Worm (Caenorhabditis elegans) whole organism, L2 larva: Measurements from ENCODE around the gene Y37A1B.4.
A peak's percentile ranks its signal among the peaks of the same experiment; 100 is the strongest.

Experiments used
- C34F6.9 ChIP-seq: fragments of 150-350 bp; optimal IDR thresholded peaks from 2 replicates; lab custom pipeline; 2014; ENCODE audit warnings: missing biosample characterization, missing genetic modification characterization
- F13H6.1 ChIP-seq: sonication (generic microtip); optimal IDR thresholded peaks from 2 replicates; lab custom pipeline; 2016; ENCODE audit warnings: missing genetic modification characterization, missing compliant biosample characterization
- R02D3.7 ChIP-seq: fragments of 150-350 bp; optimal IDR thresholded peaks from 2 replicates; lab custom pipeline; 2014; ENCODE audit warnings: missing biosample characterization, missing genetic modification characterization
- Y55F3AM.14 ChIP-seq: fragments of 200-800 bp; sonication (Bioruptor generic); optimal IDR thresholded peaks from 2 replicates; lab custom pipeline; 2018; ENCODE audit warnings: mild to moderate bottlenecking, missing genetic modification characterization, missing compliant biosample characterization
- ZK546.5 ChIP-seq: sonication (generic microtip); optimal IDR thresholded peaks from 2 replicates; lab custom pipeline; 2017; ENCODE audit warnings: missing biosample characterization, missing genetic modification characterization
- aly-2 ChIP-seq: fragments of 150-350 bp; optimal IDR thresholded peaks from 2 replicates; lab custom pipeline; 2014; ENCODE audit warnings: missing biosample characterization, missing genetic modification characterization
- blmp-1 ChIP-seq: sonication (generic microtip); optimal IDR thresholded peaks from 2 replicates; lab custom pipeline; 2017; ENCODE audit warnings: missing genetic modification characterization, mild to moderate bottlenecking, missing compliant biosample characterization, antibody characterized with exemption, moderate library complexity; ENCODE audit not compliant: insufficient read depth
- ceh-16 ChIP-seq: fragments of 150-350 bp; optimal IDR thresholded peaks from 2 replicates; lab custom pipeline; 2014; ENCODE audit warnings: missing biosample characterization, missing genetic modification characterization
- dmd-4 ChIP-seq: sonication (generic microtip); optimal IDR thresholded peaks from 2 replicates; lab custom pipeline; 2017; ENCODE audit warnings: missing biosample characterization, missing genetic modification characterization
- egl-27 ChIP-seq: sonication (generic microtip); optimal IDR thresholded peaks from 3 replicates; lab custom pipeline; 2017; ENCODE audit warnings: missing biosample characterization, missing genetic modification reagents, missing genetic modification characterization
- elt-1 ChIP-seq: fragments of 150-350 bp; optimal IDR thresholded peaks from 2 replicates; lab custom pipeline; 2014; ENCODE audit warnings: missing biosample characterization, missing genetic modification characterization
- fos-1 ChIP-seq: fragments of 150-350 bp; optimal IDR thresholded peaks from 2 replicates; lab custom pipeline; 2014; ENCODE audit warnings: missing biosample characterization, missing genetic modification characterization
- gmeb-1 ChIP-seq: fragments of 150-350 bp; optimal IDR thresholded peaks from 2 replicates; lab custom pipeline; 2014; ENCODE audit warnings: missing biosample characterization, missing genetic modification characterization
- lin-11 ChIP-seq: fragments of 150-350 bp; sonication (generic microtip); optimal IDR thresholded peaks from 2 replicates; lab custom pipeline; 2014; ENCODE audit warnings: missing biosample characterization, missing genetic modification characterization, inconsistent platforms, mixed read lengths
- lin-13 ChIP-seq: fragments of 150-350 bp; optimal IDR thresholded peaks from 2 replicates; lab custom pipeline; 2014; ENCODE audit warnings: missing biosample characterization, missing genetic modification reagents, missing genetic modification characterization
- lsy-2 ChIP-seq, 2 experiments: fragments of 150-350 bp in 1 of 2; sonication (generic microtip) in 1 of 2; optimal IDR thresholded peaks; 2 replicates each; lab custom pipeline; 2014 to 2017; ENCODE audit warnings: missing biosample characterization in 2 of 2, missing genetic modification characterization in 2 of 2
- mab-5 ChIP-seq: fragments of 150-350 bp; optimal IDR thresholded peaks from 2 replicates; lab custom pipeline; 2014; ENCODE audit warnings: missing biosample characterization, missing genetic modification characterization
- mbf-1 ChIP-seq: sonication (generic microtip); optimal IDR thresholded peaks from 2 replicates; lab custom pipeline; 2017; ENCODE audit warnings: missing biosample characterization, missing genetic modification characterization
- mdl-1 ChIP-seq, 2 experiments: fragments of 150-350 bp in 1 of 2; sonication (generic microtip) in 1 of 2; optimal IDR thresholded peaks; 2 replicates each; lab custom pipeline; 2017; ENCODE audit warnings: missing biosample characterization in 2 of 2, missing genetic modification characterization in 2 of 2
- nhr-10 ChIP-seq: sonication (generic microtip); optimal IDR thresholded peaks from 2 replicates; lab custom pipeline; 2017; ENCODE audit warnings: missing biosample characterization, missing genetic modification characterization
- nhr-11 ChIP-seq: fragments of 150-350 bp; optimal IDR thresholded peaks from 2 replicates; lab custom pipeline; 2014; ENCODE audit warnings: missing biosample characterization, missing genetic modification characterization
- nhr-12 ChIP-seq: fragments of 150-350 bp; optimal IDR thresholded peaks from 2 replicates; lab custom pipeline; 2014; ENCODE audit warnings: missing biosample characterization, missing genetic modification characterization
- nhr-21 ChIP-seq: fragments of 150-350 bp; optimal IDR thresholded peaks from 2 replicates; lab custom pipeline; 2014; ENCODE audit warnings: missing biosample characterization, missing genetic modification characterization
- nhr-237 ChIP-seq: fragments of 150-350 bp; optimal IDR thresholded peaks from 2 replicates; lab custom pipeline; 2014; ENCODE audit warnings: missing biosample characterization, missing genetic modification characterization
- nhr-25 ChIP-seq: fragments of 150-350 bp; sonication (generic microtip); optimal IDR thresholded peaks from 3 replicates; lab custom pipeline; 2014; ENCODE audit warnings: missing biosample characterization, missing genetic modification characterization
- nhr-6 ChIP-seq: fragments of 150-350 bp; optimal IDR thresholded peaks from 2 replicates; lab custom pipeline; 2014; ENCODE audit warnings: missing biosample characterization, missing genetic modification characterization
- nhr-77 ChIP-seq: fragments of 150-350 bp; optimal IDR thresholded peaks from 2 replicates; lab custom pipeline; 2014; ENCODE audit warnings: missing biosample characterization, missing genetic modification characterization
- peb-1 ChIP-seq: fragments of 150-350 bp; optimal IDR thresholded peaks from 2 replicates; lab custom pipeline; 2014; ENCODE audit warnings: missing biosample characterization, missing genetic modification characterization
- sma-3 ChIP-seq: sonication (generic microtip); optimal IDR thresholded peaks from 2 replicates; lab custom pipeline; 2016; ENCODE audit warnings: missing genetic modification reagents, missing genetic modification characterization, missing compliant biosample characterization
- sma-9 ChIP-seq, 2 experiments: fragments of 150-350 bp in 1 of 2; sonication (generic microtip) in 1 of 2; optimal IDR thresholded peaks; 2 replicates each; lab custom pipeline; 2014 to 2016; ENCODE audit warnings: missing genetic modification characterization in 2 of 2, mild to moderate bottlenecking in 1 of 2, missing biosample characterization in 1 of 2, missing compliant biosample characterization in 1 of 2, missing genetic modification reagents in 1 of 2, moderate library complexity in 1 of 2
- unc-39 ChIP-seq: fragments of 150-350 bp; optimal IDR thresholded peaks from 2 replicates; lab custom pipeline; 2014; ENCODE audit warnings: missing biosample characterization, missing genetic modification characterization
- unc-55 ChIP-seq: fragments of 150-350 bp; sonication (generic microtip); optimal IDR thresholded peaks from 3 replicates; lab custom pipeline; 2014; ENCODE audit warnings: missing biosample characterization, missing genetic modification reagents, missing genetic modification characterization
- unc-62 ChIP-seq: fragments of 150-350 bp; optimal IDR thresholded peaks from 2 replicates; lab custom pipeline; 2014; ENCODE audit warnings: missing biosample characterization, missing genetic modification reagents, missing genetic modification characterization
- zag-1 ChIP-seq: fragments of 150-350 bp; optimal IDR thresholded peaks from 2 replicates; lab custom pipeline; 2014; ENCODE audit warnings: missing biosample characterization, missing genetic modification characterization
- ztf-1 ChIP-seq: fragments of 200-800 bp; sonication (Bioruptor generic); conservative IDR thresholded peaks from 2 replicates; pipeline ENCODE4 v1.3.6; 2022; ENCODE audit warnings: missing genetic modification characterization, missing compliant biosample characterization
- ztf-11 ChIP-seq: sonication (generic microtip); optimal IDR thresholded peaks from 2 replicates; lab custom pipeline; 2017; ENCODE audit warnings: missing biosample characterization, missing genetic modification characterization

Gene Y37A1B.4

DNA sequence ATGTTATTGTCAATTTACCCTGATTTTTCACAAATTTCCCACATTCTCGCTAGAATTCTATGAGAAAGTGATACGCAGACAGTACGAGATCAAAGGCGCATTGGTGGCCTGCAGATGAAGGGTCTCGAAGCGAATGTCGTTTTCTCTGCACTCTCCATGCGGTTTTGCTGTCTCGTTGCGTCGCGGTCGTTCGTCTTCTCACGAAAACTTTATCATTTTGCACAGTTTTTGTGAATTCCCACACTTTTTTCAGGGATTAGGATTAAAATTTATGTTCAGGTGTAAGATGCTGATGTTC is 10.4 kb upstream of the Y37A1B.4 start (continued):
- TF ChIP-seq R02D3.7 (tag; lab: Kevin White, UChicago) (peak; percentile 33), nhr-6 (no peak), mbf-1 (tag; lab: Kevin White, UChicago) (no peak), ZK546.5 (tag; lab: Kevin White, UChicago) (peak; percentile 49), nhr-77 (tag; lab: Kevin White, UChicago) (no peak), Y55F3AM.14 (GFP tag; lab: Kevin White, UChicago) (no peak), unc-62 (no peak), nhr-11 (tag; lab: Kevin White, UChicago) (no peak), elt-1 (tag; lab: Kevin White, UChicago) (no peak), nhr-25 (tag; lab: Kevin White, UChicago) (peak; percentile 84), mab-5 (tag; lab: Kevin White, UChicago) (peak; percentile 80), unc-39 (tag; lab: Kevin White, UChicago) (no peak), lin-13 (GFP tag; lab: Kevin White, UChicago) (peak; percentile 91), nhr-10 (tag; lab: Kevin White, UChicago) (no peak), ztf-1 (GFP tag; lab: Robert Waterston, UW) (no peak), sma-3 (peak; percentile 62)

ce11 chrIV:14070185-14070991 is 9.9 kb upstream of the Y37A1B.4 start:
- TF ChIP-seq blmp-1 (tag; lab: Kevin White, UChicago) (no peak), C34F6.9 (tag; lab: Kevin White, UChicago) (peak; percentile 42), nhr-12 (tag; lab: Kevin White, UChicago) (no peak), lin-13 (GFP tag; lab: Kevin White, UChicago) (peak; percentile 41), lin-11 (tag; lab: Kevin White, UChicago) (no peak), gmeb-1 (peak; percentile 38), mdl-1 (tag; optimal IDR thresholded peaks at IDR 0.05; lab: Kevin White, UChicago) (no peak), unc-55 (GFP tag; lab: Kevin White, UChicago) (peak; percentile 44), nhr-25 (tag; lab: Kevin White, UChicago) (no peak), lsy-2 (tag; optimal IDR thresholded peaks at IDR 0.05; lab: Kevin White, UChicago) (peak; percentile 14 to 20), unc-62 (no peak)

DNA sequence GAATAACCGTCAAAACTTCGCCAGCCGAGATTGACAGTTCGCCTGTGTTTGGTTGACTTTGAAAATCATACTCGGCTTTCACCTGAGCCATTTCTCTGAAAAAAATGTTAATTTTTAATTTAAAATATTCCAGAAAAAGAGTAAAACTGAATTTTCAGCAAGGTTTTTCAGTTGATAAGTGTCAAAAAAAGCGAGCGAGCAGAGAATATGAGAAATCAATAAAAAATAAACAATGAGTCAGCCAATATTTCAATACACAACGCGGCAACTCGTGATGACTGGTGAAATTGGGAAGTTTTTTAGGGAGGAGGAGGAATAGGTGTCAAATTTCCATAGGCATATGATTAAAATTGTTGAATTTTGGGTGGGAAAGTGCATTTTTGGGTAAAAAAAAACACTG is 9.2 kb upstream of the Y37A1B.4 start, which contains the start of gene lst-4:
Gene lst-4 (minus strand): TSS at position 101 of the 400 bp plus-strand sequence.
- no peak for TF ChIP-seq F13H6.1
- TF ChIP-seq mdl-1 (tag; optimal IDR thresholded peaks at IDR 0.05; lab: Kevin White, UChicago), result no peak
- TF ChIP-seq ceh-16 (tag; lab: Kevin White, UChicago), result no peak
- TF ChIP-seq sma-9 (GFP tag; optimal IDR thresholded peaks at IDR 0.05; lab: Kevin White, UChicago), result no peak
- no peak for TF ChIP-seq sma-9 (tag; optimal IDR thresholded peaks at IDR 0.05; lab: Kevin White, UChicago)
- TF ChIP-seq lsy-2 (tag; optimal IDR thresholded peaks at IDR 0.05; lab: Kevin White, UChicago), result no peak
- TF ChIP-seq lin-11 (tag; lab: Kevin White, UChicago), result no peak
- no peak for TF ChIP-seq peb-1 (tag; lab: Kevin White, UChicago)
- TF ChIP-seq ZK546.5 (tag; lab: Kevin White, UChicago), result no peak

ce11 chrIV:14066403-14066802 is 5.9 kb upstream of the Y37A1B.4 start:
- TF ChIP-seq aly-2 (no peak), nhr-25 (tag; lab: Kevin White, UChicago) (no peak), sma-9 (GFP tag; optimal IDR thresholded peaks at IDR 0.05; lab: Kevin White, UChicago) (no peak), sma-9 (tag; optimal IDR thresholded peaks at IDR 0.05; lab: Kevin White, UChicago) (no peak), elt-1 (tag; lab: Kevin White, UChicago) (no peak), mab-5 (tag; lab: Kevin White, UChicago) (no peak), lin-13 (GFP tag; lab: Kevin White, UChicago) (no peak), fos-1 (tag; lab: Kevin White, UChicago) (no peak), peb-1 (tag; lab: Kevin White, UChicago) (no peak), nhr-21 (tag; lab: Kevin White, UChicago) (no peak), mdl-1 (tag; optimal IDR thresholded peaks at IDR 0.05; lab: Kevin White, UChicago) (no peak), C34F6.9 (tag; lab: Kevin White, UChicago) (no peak)

DNA sequence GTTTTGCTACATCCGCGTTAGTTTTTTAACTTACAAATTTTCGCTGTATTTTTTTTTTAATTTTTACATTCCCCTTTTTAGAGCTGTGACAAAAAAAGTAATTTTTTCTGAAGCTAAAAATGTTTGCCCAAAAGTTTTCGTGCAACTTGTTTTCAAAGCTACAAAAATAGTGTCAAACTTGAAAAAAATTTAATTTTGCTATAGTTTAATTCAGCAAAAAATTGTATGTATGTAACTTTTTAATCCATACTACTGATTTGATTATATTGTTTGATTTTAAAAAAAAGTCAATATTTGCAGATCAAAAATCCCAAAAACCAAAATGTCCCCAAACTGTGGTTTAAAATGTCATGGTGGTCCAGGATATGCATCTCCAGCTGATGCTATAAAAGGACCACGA is 9.6 kb downstream of the Y37A1B.4 start, which contains the start of gene semo-1:
Gene semo-1 (plus strand): TSS at position 301 of the 400 bp plus-strand sequence.
- no peak for TF ChIP-seq sma-3
- TF ChIP-seq egl-27, result no peak
- no peak for TF ChIP-seq zag-1 (tag; lab: Kevin White, UChicago)
- TF ChIP-seq dmd-4 (tag; lab: Kevin White, UChicago), result no peak
- TF ChIP-seq R02D3.7 (tag; lab: Kevin White, UChicago), result no peak
- no peak for TF ChIP-seq ztf-11 (tag; lab: Kevin White, UChicago)
- no peak for TF ChIP-seq nhr-237 (tag; lab: Kevin White, UChicago)
